Worm (Caenorhabditis elegans) whole organism, L3 larva: ENCODE measurements around the gene elt-7.

Experiments
- ZK546.5 ChIP-seq: sonication (generic microtip); optimal IDR thresholded peaks from 2 replicates; lab custom pipeline; 2017; ENCODE audit warnings: missing biosample characterization, missing genetic modification characterization
- aly-2 ChIP-seq: fragments of 150-350 bp; optimal IDR thresholded peaks from 2 replicates; lab custom pipeline; 2014; ENCODE audit warnings: missing biosample characterization, missing genetic modification characterization
- ama-1 ChIP-seq: fragments of 150-350 bp; optimal IDR thresholded peaks from 2 replicates; lab custom pipeline; 2018
- ceh-16 ChIP-seq: sonication (generic microtip); optimal IDR thresholded peaks from 2 replicates; lab custom pipeline; 2017; ENCODE audit warnings: missing biosample characterization, missing genetic modification characterization
- ceh-28 ChIP-seq: fragments of 150-350 bp; optimal IDR thresholded peaks from 2 replicates; lab custom pipeline; 2014; ENCODE audit warnings: missing biosample characterization, missing genetic modification reagents, missing genetic modification characterization
- ceh-82 ChIP-seq: fragments of 150-350 bp; optimal IDR thresholded peaks from 2 replicates; lab custom pipeline; 2014; ENCODE audit warnings: missing biosample characterization, missing genetic modification characterization
- ceh-9 ChIP-seq: sonication (generic microtip); optimal IDR thresholded peaks from 2 replicates; lab custom pipeline; 2018; ENCODE audit warnings: missing biosample characterization, missing genetic modification characterization
- daf-12 ChIP-seq: fragments of 150-350 bp; optimal IDR thresholded peaks from 2 replicates; lab custom pipeline; 2014; ENCODE audit warnings: missing biosample characterization, missing genetic modification reagents, missing genetic modification characterization
- egl-27 ChIP-seq: sonication (generic microtip); optimal IDR thresholded peaks from 4 replicates; lab custom pipeline; 2017; ENCODE audit warnings: missing biosample characterization, missing genetic modification reagents, missing genetic modification characterization
- elt-2 ChIP-seq: sonication (generic microtip); optimal IDR thresholded peaks from 2 replicates; lab custom pipeline; 2016; ENCODE audit warnings: missing genetic modification reagents, mild to moderate bottlenecking, missing genetic modification characterization, missing compliant biosample characterization
- fkh-2 ChIP-seq: fragments of 150-350 bp; optimal IDR thresholded peaks from 2 replicates; lab custom pipeline; 2014; ENCODE audit warnings: missing biosample characterization, missing genetic modification reagents, missing genetic modification characterization
- hmg-11 ChIP-seq: sonication (generic microtip); optimal IDR thresholded peaks from 2 replicates; lab custom pipeline; 2016; ENCODE audit warnings: missing genetic modification characterization, missing compliant biosample characterization
- jun-1 ChIP-seq: fragments of 150-350 bp; optimal IDR thresholded peaks from 2 replicates; lab custom pipeline; 2014; ENCODE audit warnings: missing biosample characterization, missing genetic modification reagents, missing genetic modification characterization
- lin-15B ChIP-seq: fragments of 150-350 bp; optimal IDR thresholded peaks from 2 replicates; lab custom pipeline; 2014; ENCODE audit warnings: missing biosample characterization, missing genetic modification characterization
- lin-39 ChIP-seq: fragments of 150-350 bp; optimal IDR thresholded peaks from 2 replicates; lab custom pipeline; 2018; ENCODE audit warnings: missing biosample characterization, missing genetic modification reagents, missing genetic modification characterization
- lsy-12 ChIP-seq: sonication (generic microtip); optimal IDR thresholded peaks from 2 replicates; lab custom pipeline; 2016; ENCODE audit warnings: mild to moderate bottlenecking, missing genetic modification characterization, missing compliant biosample characterization
- mdl-1 ChIP-seq: fragments of 150-350 bp; optimal IDR thresholded peaks from 2 replicates; lab custom pipeline; 2014; ENCODE audit warnings: missing biosample characterization, missing genetic modification characterization
- mml-1 ChIP-seq: fragments of 150-350 bp; sonication (generic microtip); optimal IDR thresholded peaks from 3 replicates; lab custom pipeline; 2014; ENCODE audit warnings: missing biosample characterization, missing genetic modification characterization
- nfya-1 ChIP-seq: sonication (generic microtip); optimal IDR thresholded peaks from 2 replicates; lab custom pipeline; 2017; ENCODE audit warnings: missing genetic modification characterization, mild to moderate bottlenecking, missing compliant biosample characterization, antibody characterized with exemption, moderate library complexity; ENCODE audit not compliant: insufficient read depth
- nhr-11 ChIP-seq: fragments of 150-350 bp; optimal IDR thresholded peaks from 2 replicates; lab custom pipeline; 2014; ENCODE audit warnings: missing biosample characterization, missing genetic modification characterization
- nhr-12 ChIP-seq: fragments of 150-350 bp; optimal IDR thresholded peaks from 2 replicates; lab custom pipeline; 2014; ENCODE audit warnings: missing biosample characterization, missing genetic modification characterization
- nhr-23 ChIP-seq: fragments of 150-350 bp; optimal IDR thresholded peaks from 2 replicates; lab custom pipeline; 2014; ENCODE audit warnings: missing biosample characterization, missing genetic modification reagents, missing genetic modification characterization
- nhr-237 ChIP-seq: fragments of 150-350 bp; optimal IDR thresholded peaks from 2 replicates; lab custom pipeline; 2014; ENCODE audit warnings: missing biosample characterization, missing genetic modification characterization
- nhr-25 ChIP-seq: sonication (generic microtip); optimal IDR thresholded peaks from 2 replicates; lab custom pipeline; 2017; ENCODE audit warnings: missing biosample characterization, missing genetic modification characterization
- nhr-43 ChIP-seq: sonication (generic microtip); optimal IDR thresholded peaks from 2 replicates; lab custom pipeline; 2016; ENCODE audit warnings: mild to moderate bottlenecking, missing genetic modification characterization, missing compliant biosample characterization; ENCODE audit not compliant: poor library complexity, severe bottlenecking
- nhr-67 ChIP-seq: fragments of 150-350 bp; optimal IDR thresholded peaks from 2 replicates; lab custom pipeline; 2014; ENCODE audit warnings: missing biosample characterization, missing genetic modification characterization
- nhr-76 ChIP-seq: fragments of 150-350 bp; sonication (generic microtip); optimal IDR thresholded peaks from 5 replicates; lab custom pipeline; 2014; ENCODE audit warnings: missing biosample characterization, missing genetic modification characterization
- nhr-77 ChIP-seq: fragments of 150-350 bp; optimal IDR thresholded peaks from 2 replicates; lab custom pipeline; 2014; ENCODE audit warnings: missing biosample characterization, missing genetic modification characterization
- pha-4 ChIP-seq: fragments of 150-350 bp; optimal IDR thresholded peaks from 2 replicates; lab custom pipeline; 2014; ENCODE audit warnings: missing biosample characterization, missing genetic modification reagents, missing genetic modification characterization
- pqm-1 ChIP-seq: fragments of 150-350 bp; optimal IDR thresholded peaks from 2 replicates; lab custom pipeline; 2017; ENCODE audit warnings: missing biosample characterization, missing genetic modification characterization, inconsistent platforms
- skn-1 ChIP-seq: fragments of 150-350 bp; optimal IDR thresholded peaks from 2 replicates; lab custom pipeline; 2014; ENCODE audit warnings: missing biosample characterization, missing genetic modification characterization
- snpc-4 ChIP-seq: fragments of 150-350 bp; optimal IDR thresholded peaks from 2 replicates; lab custom pipeline; 2014; ENCODE audit warnings: missing biosample characterization, missing genetic modification characterization
- tbx-2 ChIP-seq: sonication (generic microtip); optimal IDR thresholded peaks from 2 replicates; lab custom pipeline; 2016; ENCODE audit warnings: mild to moderate bottlenecking, missing genetic modification characterization, missing compliant biosample characterization
- unc-39 ChIP-seq: sonication (generic microtip); optimal IDR thresholded peaks from 4 replicates; lab custom pipeline; 2017; ENCODE audit warnings: missing biosample characterization, missing genetic modification characterization
- zag-1 ChIP-seq: fragments of 150-350 bp; optimal IDR thresholded peaks from 2 replicates; lab custom pipeline; 2014; ENCODE audit warnings: missing biosample characterization, missing genetic modification characterization
- ztf-4 ChIP-seq: fragments of 150-350 bp; optimal IDR thresholded peaks from 2 replicates; lab custom pipeline; 2014; ENCODE audit warnings: missing biosample characterization, missing genetic modification characterization

Gene elt-7

DNA sequence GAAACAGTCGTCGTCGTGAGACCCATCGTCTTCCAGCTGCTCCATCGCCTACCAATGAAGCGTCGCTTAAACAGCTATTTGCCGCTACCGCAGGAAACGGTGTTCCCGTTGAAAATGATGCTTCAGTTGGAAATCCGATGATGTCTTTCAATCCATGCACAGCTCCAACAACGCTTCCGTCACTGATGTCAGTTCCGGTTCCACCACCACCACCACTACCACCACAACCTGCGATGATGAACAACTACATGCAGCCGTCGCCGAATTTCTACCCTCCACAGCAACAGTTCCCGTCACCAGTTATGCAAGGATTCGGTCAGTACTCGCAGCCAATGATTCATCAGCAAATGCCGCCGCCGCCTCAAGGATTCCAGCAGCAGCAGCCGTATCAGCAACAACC is 36.5 kb upstream of the elt-7 start:
- TF ChIP-seq hmg-11 (tag; lab: Kevin White, UChicago) (no peak), ceh-9 (tag; lab: Kevin White, UChicago) (no peak), nhr-23 (tag; lab: Kevin White, UChicago) (no peak), snpc-4 (tag; lab: Kevin White, UChicago) (no peak), ama-1 (no peak), egl-27 (tag; lab: Kevin White, UChicago) (no peak), elt-2 (no peak), nhr-76 (tag; lab: Kevin White, UChicago) (no peak)

DNA sequence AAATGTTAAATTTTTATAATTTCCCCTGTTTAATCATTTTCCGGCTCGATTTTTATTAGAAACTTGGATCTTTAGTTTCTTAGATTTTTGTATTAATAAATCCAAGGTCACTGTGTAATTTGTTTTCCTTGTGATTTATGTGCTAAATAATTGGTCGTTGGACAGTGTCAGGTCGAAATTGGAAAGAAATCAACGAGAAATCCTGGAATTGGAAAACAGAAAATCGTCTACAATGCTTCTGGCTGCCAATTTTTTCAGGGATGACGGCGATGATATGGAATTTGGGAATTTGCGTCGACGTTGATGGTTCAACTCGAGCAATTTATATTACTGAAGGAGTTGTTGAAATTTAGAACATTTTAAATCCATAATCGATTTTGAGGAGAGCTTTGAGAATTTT is 35.9 kb upstream of the elt-7 start:
- no peak for TF ChIP-seq skn-1 (tag; lab: Kevin White, UChicago)
- no peak for TF ChIP-seq unc-39 (tag; lab: Kevin White, UChicago)
- no peak for TF ChIP-seq tbx-2 (tag; lab: Kevin White, UChicago)
- TF ChIP-seq ztf-4: no peak
- no peak for TF ChIP-seq nhr-67 (tag; lab: Kevin White, UChicago)
- no peak for TF ChIP-seq ceh-82 (tag; lab: Kevin White, UChicago)
- TF ChIP-seq lin-15B: no peak
- TF ChIP-seq mml-1 (tag; lab: Kevin White, UChicago): no peak
- no peak for TF ChIP-seq nhr-11
- no peak for TF ChIP-seq fkh-2 (tag; lab: Kevin White, UChicago)
- TF ChIP-seq mdl-1 (tag; lab: Kevin White, UChicago): no peak
- TF ChIP-seq nhr-12 (tag; lab: Kevin White, UChicago): no peak
- no peak for TF ChIP-seq aly-2
- no peak for TF ChIP-seq snpc-4 (tag; lab: Kevin White, UChicago)
- no peak for TF ChIP-seq lsy-12 (tag; lab: Kevin White, UChicago)
- TF ChIP-seq ceh-28 (tag; lab: Kevin White, UChicago): no peak
- no peak for TF ChIP-seq ama-1
- TF ChIP-seq ceh-16 (tag; lab: Kevin White, UChicago): no peak
- TF ChIP-seq nhr-25: no peak

DNA sequence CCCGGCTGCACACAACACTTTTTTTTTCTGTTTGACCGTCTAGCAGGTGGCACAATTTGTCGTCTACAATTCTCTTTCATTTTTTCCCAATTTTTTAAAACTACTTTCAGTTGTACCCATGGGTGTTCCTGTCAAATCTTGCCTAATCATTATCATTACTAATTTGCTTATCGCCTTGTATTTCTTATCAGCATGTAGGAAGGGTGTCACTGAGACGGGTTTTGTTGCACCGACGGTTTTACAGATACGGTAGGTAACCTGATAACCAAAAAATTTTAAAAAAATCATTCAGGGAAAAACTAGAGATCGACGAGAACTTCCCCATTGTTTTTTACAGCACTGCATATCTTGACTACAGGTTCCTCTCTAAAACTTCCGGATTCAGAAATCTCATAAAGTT is 32.7 kb upstream of the elt-7 start, which contains the start of gene F39G3.2:
Gene F39G3.2 (plus strand): TSS at position 105 of the 400 bp plus-strand sequence.
- TF ChIP-seq fkh-2 (tag; lab: Kevin White, UChicago): no peak
- no peak for TF ChIP-seq ztf-4
- no peak for TF ChIP-seq egl-27 (tag; lab: Kevin White, UChicago)
- TF ChIP-seq daf-12 (tag; lab: Kevin White, UChicago): no peak
- no peak for TF ChIP-seq nhr-23 (tag; lab: Kevin White, UChicago)
- no peak for TF ChIP-seq nhr-77
- peak; percentile 90 for TF ChIP-seq elt-2
- TF ChIP-seq ceh-28 (tag; lab: Kevin White, UChicago): no peak
- TF ChIP-seq aly-2: no peak
- no peak for TF ChIP-seq ceh-9 (tag; lab: Kevin White, UChicago)
- TF ChIP-seq nhr-43 (tag; lab: Kevin White, UChicago): no peak
- TF ChIP-seq nhr-237 (tag; lab: Kevin White, UChicago): no peak
- TF ChIP-seq hmg-11 (tag; lab: Kevin White, UChicago): no peak
- no peak for TF ChIP-seq tbx-2 (tag; lab: Kevin White, UChicago)
- TF ChIP-seq pqm-1 (tag; lab: Kevin White, UChicago): peak; percentile 50
- no peak for TF ChIP-seq zag-1 (tag; lab: Kevin White, UChicago)
- TF ChIP-seq ZK546.5 (tag; lab: Kevin White, UChicago): no peak
- TF ChIP-seq unc-39 (tag; lab: Kevin White, UChicago): no peak
- peak; percentile 4 for TF ChIP-seq jun-1 (tag; lab: Kevin White, UChicago)
- no peak for TF ChIP-seq lin-39
- TF ChIP-seq nfya-1 (tag; lab: Kevin White, UChicago): no peak

DNA sequence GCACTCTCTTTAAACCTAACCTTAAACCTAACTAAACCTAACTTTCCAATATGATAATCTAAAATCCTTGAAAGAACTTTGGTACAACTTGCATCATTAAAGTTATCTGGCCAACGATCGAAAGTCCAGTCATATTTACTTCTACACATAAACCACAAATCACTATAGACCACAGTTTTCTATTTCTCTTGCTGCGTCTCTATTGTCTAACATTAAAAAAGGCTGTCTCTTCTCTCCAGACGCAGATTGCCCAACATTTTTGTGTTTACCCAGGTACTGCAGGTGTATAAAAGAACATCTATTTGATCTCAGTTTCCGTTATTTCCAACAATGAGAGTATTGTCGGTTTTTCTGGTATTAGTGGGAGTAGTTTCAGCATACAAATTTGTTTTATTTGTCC is 28.3 kb upstream of the elt-7 start, which contains the start of gene ugt-61:
Gene ugt-61 (plus strand): TSS at position 233 of the 400 bp plus-strand sequence.
- TF ChIP-seq pha-4 (tag; lab: Kevin White, UChicago) (peak; percentile 76), lin-15B (no peak), pqm-1 (tag; lab: Kevin White, UChicago) (peak; percentile 15)
- TF ChIP-seq, all 47 proteins: peak for 2
